Fruit fly (Drosophila melanogaster): ENCODE measurements around the gene Edem1.

Edem1 gene

dm6 chrX:1900123-1900818, 8.4 kb downstream of the Edem1 start, which contains the start of gene arm (continued):
- TF ChIP-seq fd59A (GFP tag; optimal IDR thresholded peaks at IDR 0.05) (no peak), Eip78C (GFP tag) (peak; percentile 40), fd85E (GFP tag; optimal IDR thresholded peaks at IDR 0.05) (no peak), Eip93F (GFP tag; optimal IDR thresholded peaks at IDR 0.05) (peak; percentile 22), CG3032 (tag; optimal IDR thresholded peaks at IDR 0.05) (no peak), fkh (GFP tag; optimal IDR thresholded peaks at IDR 0.05) (peak; percentile 36), Blimp-1 (GFP tag; optimal IDR thresholded peaks at IDR 0.05) (no peak), pdm3 (GFP tag; optimal IDR thresholded peaks at IDR 0.05) (peak; percentile 42)

dm6 chrX:1899445-1900085, 9.1 kb downstream of the Edem1 start:
- TF ChIP-seq Sox14 (GFP tag; optimal IDR thresholded peaks at IDR 0.05) (peak; percentile 17), CG6163 (GFP tag; IDR thresholded peaks at IDR 0.05) (0 out of 3 replicates have a peak, but pooled peaks have one; percentile 12), Eip78C (GFP tag) (peak; percentile 11), OdsH (GFP tag; optimal IDR thresholded peaks at IDR 0.05) (no peak), CG3919 (GFP tag; optimal IDR thresholded peaks at IDR 0.05) (peak; percentile 51), Sox15 (GFP tag; optimal IDR thresholded peaks at IDR 0.05) (no peak), CG6808 (GFP tag; optimal IDR thresholded peaks at IDR 0.05) (no peak), fkh (GFP tag; optimal IDR thresholded peaks at IDR 0.05) (peak; percentile 57), CG7368 (GFP tag; optimal IDR thresholded peaks at IDR 0.05) (peak; percentile 19), ss (GFP tag; optimal IDR thresholded peaks at IDR 0.05) (peak in 1 of 2 experiments; percentile 46), acj6 (GFP tag; optimal IDR thresholded peaks at IDR 0.05) (no peak), CG6792 (GFP tag; optimal IDR thresholded peaks at IDR 0.05) (no peak), eg (GFP tag; IDR thresholded peaks at IDR 0.05) (no peak), dsx (GFP tag; optimal IDR thresholded peaks at IDR 0.05; ENCODE audit: poor library complexity, severe bottlenecking) (peak; percentile 17), fd85E (GFP tag; optimal IDR thresholded peaks at IDR 0.05) (no peak), Lpt (GFP tag; optimal IDR thresholded peaks at IDR 0.05) (peak; percentile 26), Blimp-1 (GFP tag; optimal IDR thresholded peaks at IDR 0.05) (peak; percentile 56), vri (GFP tag; optimal IDR thresholded peaks at IDR 0.05) (no peak), net (GFP tag; optimal IDR thresholded peaks at IDR 0.05) (peak; percentile 42)

- TF ChIP-seq Ets21C (GFP tag; optimal IDR thresholded peaks at IDR 0.05), result no peak
- TF ChIP-seq fd59A (GFP tag; optimal IDR thresholded peaks at IDR 0.05), result peak; percentile 34
- peak; percentile 37 for TF ChIP-seq CG3032 (tag; optimal IDR thresholded peaks at IDR 0.05)
- TF ChIP-seq Hr4 (GFP tag; optimal IDR thresholded peaks at IDR 0.05), result no peak
- TF ChIP-seq Sox14 (GFP tag; optimal IDR thresholded peaks at IDR 0.05), result peak; percentile 64
- TF ChIP-seq fkh (GFP tag; optimal IDR thresholded peaks at IDR 0.05), result no peak
- TF ChIP-seq CG6792 (GFP tag; optimal IDR thresholded peaks at IDR 0.05), result peak; percentile 50
- no peak for TF ChIP-seq Eip93F (GFP tag; optimal IDR thresholded peaks at IDR 0.05)
- no peak for TF ChIP-seq vri (GFP tag; optimal IDR thresholded peaks at IDR 0.05)
- no peak for TF ChIP-seq Met (GFP tag; optimal IDR thresholded peaks at IDR 0.05)
- no peak for TF ChIP-seq dsx (GFP tag; optimal IDR thresholded peaks at IDR 0.05; ENCODE audit: poor library complexity, severe bottlenecking)
- peak; percentile 71 for TF ChIP-seq cyc (GFP tag; optimal IDR thresholded peaks at IDR 0.05)
- no peak for TF ChIP-seq fd85E (GFP tag; optimal IDR thresholded peaks at IDR 0.05)
- TF ChIP-seq CG10669 (GFP tag; optimal IDR thresholded peaks at IDR 0.05), result no peak
- TF ChIP-seq eg (GFP tag; IDR thresholded peaks at IDR 0.05), result peak; percentile 68
- TF ChIP-seq esn (GFP tag; optimal IDR thresholded peaks at IDR 0.05), result peak; percentile 67
- TF ChIP-seq CG1621 (tag; optimal IDR thresholded peaks at IDR 0.05), result peak; percentile 17
- peak; percentile 50 for TF ChIP-seq CG15336 (GFP tag; IDR thresholded peaks at IDR 0.05)
- TF ChIP-seq CG10631 (GFP tag; optimal IDR thresholded peaks at IDR 0.05), result peak; percentile 42
- no peak for TF ChIP-seq CG11762 (GFP tag; optimal IDR thresholded peaks at IDR 0.05; ENCODE audit: insufficient read depth)
- peak; percentile 63 for TF ChIP-seq CG32006 (GFP tag; optimal IDR thresholded peaks at IDR 0.05)
- no peak for TF ChIP-seq CG8319 (GFP tag; optimal IDR thresholded peaks at IDR 0.05)
- TF ChIP-seq ss (GFP tag; optimal IDR thresholded peaks at IDR 0.05), result peak in 1 of 2 experiments; percentile 38
- TF ChIP-seq Sox102F (GFP tag; optimal IDR thresholded peaks at IDR 0.05), result no peak
- TF ChIP-seq Eip75B (GFP tag; optimal IDR thresholded peaks at IDR 0.05), result no peak
- no peak for TF ChIP-seq Hr38 (GFP tag; optimal IDR thresholded peaks at IDR 0.05)
- TF ChIP-seq CG31627 (GFP tag; optimal IDR thresholded peaks at IDR 0.05), result peak; percentile 69
- TF ChIP-seq CG6808 (GFP tag; optimal IDR thresholded peaks at IDR 0.05), result no peak
- peak; percentile 44 for TF ChIP-seq Ets96B (tag; optimal IDR thresholded peaks at IDR 0.05)
- no peak for TF ChIP-seq OdsH (GFP tag; optimal IDR thresholded peaks at IDR 0.05)
- TF ChIP-seq CG11294 (GFP tag; IDR thresholded peaks at IDR 0.05), result peak; percentile 21; the same call in 1 of the 2 replicates
- TF ChIP-seq CG34406 (GFP tag; optimal IDR thresholded peaks at IDR 0.05), result peak; percentile 28
- TF ChIP-seq Blimp-1 (GFP tag; optimal IDR thresholded peaks at IDR 0.05), result no peak
- TF ChIP-seq lz (GFP tag; optimal IDR thresholded peaks at IDR 0.05), result peak; percentile 63
Observed at dm6 chrX:1897384-1897783, 11.2 kb downstream of the Edem1 start.

Data from whole organism, prepupa.